Worm (Caenorhabditis elegans) whole organism, young adult: Measurements from ENCODE around the gene C52E2.4.

Source experiments
- B0035.1 ChIP-seq: sonication (generic microtip); optimal IDR thresholded peaks from 2 replicates; lab custom pipeline; 2016; ENCODE audit warnings: missing genetic modification characterization, mild to moderate bottlenecking, missing compliant biosample characterization, missing genotype, missing genetic modification reagents
- F10E7.11 ChIP-seq: sonication (generic microtip); optimal IDR thresholded peaks from 2 replicates; lab custom pipeline; 2017; ENCODE audit warnings: mild to moderate bottlenecking, missing genetic modification characterization, moderate library complexity, missing compliant biosample characterization
- F22D6.2 ChIP-seq: sonication (generic microtip); optimal IDR thresholded peaks from 2 replicates; lab custom pipeline; 2016; ENCODE audit warnings: mild to moderate bottlenecking, missing genetic modification characterization, missing compliant biosample characterization
- K11D2.4 ChIP-seq: fragments of 200-800 bp; sonication (Bioruptor generic); IDR thresholded peaks from 2 replicates; pipeline ENCODE4 v1.3.6; 2022; ENCODE audit warnings: missing genetic modification reagents, missing genetic modification characterization, missing compliant biosample characterization
- atf-7 ChIP-seq: sonication (generic microtip); optimal IDR thresholded peaks from 2 replicates; lab custom pipeline; 2017; ENCODE audit warnings: mild to moderate bottlenecking, missing genetic modification characterization, missing compliant biosample characterization
- ceh-100 ChIP-seq: fragments of 200-800 bp; sonication (Bioruptor generic); IDR thresholded peaks from 2 replicates; pipeline ENCODE4 v1.3.6; 2022; ENCODE audit warnings: missing genetic modification reagents, missing genetic modification characterization, missing compliant biosample characterization
- dpl-1 ChIP-seq: fragments of 150-350 bp; optimal IDR thresholded peaks from 2 replicates; lab custom pipeline; 2014; ENCODE audit warnings: missing biosample characterization, missing genetic modification reagents, missing genetic modification characterization
- lir-1 ChIP-seq: fragments of 200-800 bp; sonication (Bioruptor generic); conservative IDR thresholded peaks from 2 replicates; pipeline ENCODE4 v1.3.6; 2022; ENCODE audit warnings: missing genetic modification reagents, missing genetic modification characterization, missing compliant biosample characterization
- lsl-1 ChIP-seq: fragments of 200-800 bp; sonication (Bioruptor generic); optimal IDR thresholded peaks from 2 replicates; lab custom pipeline; 2018; ENCODE audit warnings: mild to moderate bottlenecking, missing genetic modification characterization, moderate library complexity, missing compliant biosample characterization
- madf-10 ChIP-seq: sonication (generic microtip); optimal IDR thresholded peaks from 2 replicates; lab custom pipeline; 2016; ENCODE audit warnings: mild to moderate bottlenecking, missing genetic modification characterization, missing compliant biosample characterization
- mes-4 ChIP-seq: sonication (generic microtip); optimal IDR thresholded peaks from 2 replicates; lab custom pipeline; 2016; ENCODE audit warnings: missing genotype, missing genetic modification characterization, missing compliant biosample characterization
- somi-1 ChIP-seq: fragments of 200-800 bp; sonication (Bioruptor generic); optimal IDR thresholded peaks from 2 replicates; lab custom pipeline; 2018; ENCODE audit warnings: mild to moderate bottlenecking, missing genetic modification characterization, missing compliant biosample characterization
- unc-130 ChIP-seq: sonication (generic microtip); optimal IDR thresholded peaks from 2 replicates; lab custom pipeline; 2016; ENCODE audit warnings: missing genetic modification reagents, missing genetic modification characterization, missing compliant biosample characterization

The C52E2.4 gene

ce11 chrII:1895762-1896161 is 52.8 kb downstream of the C52E2.4 start, which contains the start of gene math-25:
Gene math-25 (plus strand): TSS chrII:1896062.
- TF ChIP-seq B0035.1 (tag; lab: Kevin White, UChicago) = no peak
- no peak for TF ChIP-seq unc-130 (GFP tag; lab: Kevin White, UChicago)
- no peak for TF ChIP-seq madf-10 (tag; lab: Kevin White, UChicago)
- TF ChIP-seq somi-1 (GFP tag; lab: Kevin White, UChicago) = no peak
- TF ChIP-seq mes-4 (tag; lab: Kevin White, UChicago) = no peak
- TF ChIP-seq dpl-1 (GFP tag; lab: Kevin White, UChicago) = no peak
- TF ChIP-seq K11D2.4 (GFP tag; lab: Robert Waterston, UW) = no peak
- no peak for TF ChIP-seq F22D6.2 (tag; lab: Kevin White, UChicago)
- TF ChIP-seq F10E7.11 (tag; lab: Kevin White, UChicago) = no peak
- TF ChIP-seq atf-7 = no peak
- TF ChIP-seq ceh-100 = no peak
- no peak for TF ChIP-seq lir-1
- no peak for TF ChIP-seq lsl-1 (GFP tag; lab: Kevin White, UChicago)
